Worm (Caenorhabditis elegans): Measurements from ENCODE around the gene pbo-4.

DNA sequence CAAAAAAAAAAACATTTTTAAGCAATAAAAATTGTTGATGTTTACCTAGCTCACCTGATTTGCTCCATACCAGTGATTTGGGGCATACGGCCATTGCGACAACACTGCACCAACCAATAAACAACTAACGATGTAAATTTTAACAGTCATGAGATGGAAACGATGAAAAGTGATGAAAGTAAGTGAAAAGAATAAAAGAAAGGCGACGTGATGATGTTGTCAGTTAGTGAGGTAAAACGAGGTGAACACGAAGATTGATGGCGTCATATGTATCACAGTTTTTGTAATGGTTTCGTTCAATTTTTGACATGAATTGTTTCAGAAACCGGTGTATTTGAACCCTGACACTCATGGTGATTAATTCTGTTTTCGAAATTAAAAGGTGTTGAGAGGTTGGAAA, 2.8 kb upstream of the pbo-4 start, which contains the start of gene K09C8.7:
- TF ChIP-seq F33H1.4 (GFP tag; IDR thresholded peaks at IDR 0.05) (no peak), hlh-26 (GFP tag; conservative IDR thresholded peaks at IDR 0.05) (no peak), mel-28 (tag; optimal IDR thresholded peaks at IDR 0.05; ENCODE audit: borderline replicate concordance) (no peak), nfyb-1 (GFP tag; IDR thresholded peaks at IDR 0.05) (no peak), ceh-91 (GFP tag; IDR thresholded peaks at IDR 0.05) (no peak), ceh-100 (GFP tag; IDR thresholded peaks at IDR 0.05) (no peak), nhr-27 (tag; optimal IDR thresholded peaks at IDR 0.05) (no peak), attf-6 (GFP tag; IDR thresholded peaks at IDR 0.05) (no peak)

All from whole organism, young adult.